Worm (Caenorhabditis elegans): ENCODE data around the gene cyp-35D1.
"Not testable (repeated sequence)": the region's sequence is repeated elsewhere in the genome, so short reads cannot be mapped to it uniquely, and the experiment has no call there.

cyp-35D1 gene

ce11 chrV:16068938-16069337 is at the start of gene cyp-35D1:
Gene cyp-35D1, plus strand, starts transcription at chrV:16069238.
- TF ChIP-seq unc-62 (GFP tag; optimal IDR thresholded peaks at IDR 0.05), result no peak

- no peak for TF ChIP-seq unc-62 (GFP tag; optimal IDR thresholded peaks at IDR 0.05)
Measured at ce11 chrV:16020042-16020441, 49.0 kb upstream of the cyp-35D1 start, which contains the start of gene srx-44. Gene srx-44, plus strand, starts transcription at chrV:16020342.

ce11 chrV:16022600-16022999 is 46.4 kb upstream of the cyp-35D1 start:
- TF ChIP-seq unc-62 (GFP tag; optimal IDR thresholded peaks at IDR 0.05), result no peak

ce11 chrV:16023051-16023450 is 46.0 kb upstream of the cyp-35D1 start, which contains the start of gene cwc-15:
Gene cwc-15, plus strand, starts transcription at chrV:16023351.
- TF ChIP-seq unc-62 (GFP tag; optimal IDR thresholded peaks at IDR 0.05), result no peak

- TF ChIP-seq unc-62 (GFP tag; optimal IDR thresholded peaks at IDR 0.05), result no peak
Measured at ce11 chrV:16023559-16023958, 45.5 kb upstream of the cyp-35D1 start.

- no peak for TF ChIP-seq unc-62 (GFP tag; optimal IDR thresholded peaks at IDR 0.05)
Measured at ce11 chrV:16024300-16024699, 44.7 kb upstream of the cyp-35D1 start, which contains the start of gene T10C6.6. Gene T10C6.6, plus strand, starts transcription at chrV:16024326.

ce11 chrV:16024917-16025316 is 44.1 kb upstream of the cyp-35D1 start:
- TF ChIP-seq unc-62 (GFP tag; optimal IDR thresholded peaks at IDR 0.05), result no peak

- TF ChIP-seq unc-62 (GFP tag; optimal IDR thresholded peaks at IDR 0.05), result no peak
Measured at ce11 chrV:16029237-16029636, 39.8 kb upstream of the cyp-35D1 start.

- TF ChIP-seq unc-62 (GFP tag; optimal IDR thresholded peaks at IDR 0.05), result no peak
Measured at ce11 chrV:16031571-16031970, 37.5 kb upstream of the cyp-35D1 start, which contains the start of gene T10C6.7. Gene T10C6.7, minus strand, starts transcription at chrV:16031713.

- TF ChIP-seq unc-62 (GFP tag; optimal IDR thresholded peaks at IDR 0.05), result no peak
Measured at ce11 chrV:16032761-16033160, 36.3 kb upstream of the cyp-35D1 start, which contains the start of gene T10C6.16. Gene T10C6.16, minus strand, starts transcription at chrV:16033005.

ce11 chrV:16033491-16033890 is 35.5 kb upstream of the cyp-35D1 start:
- no peak for TF ChIP-seq unc-62 (GFP tag; optimal IDR thresholded peaks at IDR 0.05)

ce11 chrV:16036166-16036565 is 32.9 kb upstream of the cyp-35D1 start, which contains the start of gene T10C6.10:
Gene T10C6.10, plus strand, starts transcription at chrV:16036413.
- no peak for TF ChIP-seq unc-62 (GFP tag; optimal IDR thresholded peaks at IDR 0.05)

ce11 chrV:16040140-16040827 is 28.8 kb upstream of the cyp-35D1 start, which contains the start of the genes his-4 and his-3:
Gene his-4, minus strand, starts transcription at chrV:16040515.
Gene his-3, plus strand, starts transcription at chrV:16040808.
- not testable (repeated sequence) for TF ChIP-seq unc-62 (GFP tag; optimal IDR thresholded peaks at IDR 0.05)

ce11 chrV:16041412-16041811 is 27.6 kb upstream of the cyp-35D1 start:
- no peak for TF ChIP-seq unc-62 (GFP tag; optimal IDR thresholded peaks at IDR 0.05)

- not testable (repeated sequence) for TF ChIP-seq unc-62 (GFP tag; optimal IDR thresholded peaks at IDR 0.05)
Measured at ce11 chrV:16041925-16042742, 26.9 kb upstream of the cyp-35D1 start, which contains the start of the genes his-2 and his-1. Gene his-2, minus strand, starts transcription at chrV:16042283. Gene his-1, plus strand, starts transcription at chrV:16042520.

- TF ChIP-seq unc-62 (GFP tag; optimal IDR thresholded peaks at IDR 0.05), result no peak
Measured at ce11 chrV:16042743-16043014, 26.4 kb upstream of the cyp-35D1 start.
